Worm (Caenorhabditis elegans) whole organism, L3 larva: ENCODE results near the gene dhs-14.

Experiments used
- ZK546.5 ChIP-seq: sonication (generic microtip); optimal IDR thresholded peaks from 2 replicates; lab custom pipeline; 2017; ENCODE audit warnings: missing biosample characterization, missing genetic modification characterization
- ama-1 ChIP-seq: fragments of 150-350 bp; optimal IDR thresholded peaks from 2 replicates; lab custom pipeline; 2018
- pqm-1 ChIP-seq: fragments of 150-350 bp; optimal IDR thresholded peaks from 2 replicates; lab custom pipeline; 2017; ENCODE audit warnings: missing biosample characterization, missing genetic modification characterization, inconsistent platforms
- skn-1 ChIP-seq: fragments of 150-350 bp; optimal IDR thresholded peaks from 2 replicates; lab custom pipeline; 2014; ENCODE audit warnings: missing biosample characterization, missing genetic modification characterization
- snpc-4 ChIP-seq: fragments of 150-350 bp; optimal IDR thresholded peaks from 2 replicates; lab custom pipeline; 2014; ENCODE audit warnings: missing biosample characterization, missing genetic modification characterization
- unc-62 ChIP-seq: fragments of 150-350 bp; sonication (generic microtip); optimal IDR thresholded peaks from 4 replicates; lab custom pipeline; 2014; ENCODE audit warnings: missing biosample characterization, missing genetic modification reagents, missing genetic modification characterization

DNA sequence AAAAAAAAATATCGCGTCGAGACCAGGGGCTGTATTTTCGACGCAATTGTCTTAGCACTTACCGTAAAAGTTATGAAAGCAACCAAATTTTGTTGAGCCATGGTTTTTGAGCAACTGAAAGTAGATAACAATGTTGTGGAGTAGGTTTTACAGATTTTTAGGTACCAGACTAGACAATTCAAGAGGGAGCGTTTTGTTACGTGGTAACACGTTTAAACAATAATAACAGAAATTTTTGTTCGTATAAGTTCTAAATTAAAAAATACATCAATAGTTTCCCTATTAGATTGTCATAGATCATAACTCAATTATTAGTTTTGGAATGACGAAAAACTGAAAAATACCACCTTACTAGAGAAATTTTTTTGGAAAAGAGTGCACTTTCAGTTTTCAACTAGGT lies 15.0 kb downstream of the dhs-14 start, which contains the start of gene srx-24:
- no peak for TF ChIP-seq ZK546.5
- no peak for TF ChIP-seq pqm-1 (tag; lab: Kevin White, UChicago)
- TF ChIP-seq snpc-4, result no peak
- TF ChIP-seq skn-1 (tag; lab: Kevin White, UChicago), result no peak
- TF ChIP-seq ama-1, result no peak
- TF ChIP-seq unc-62, result no peak
